Fruit fly (Drosophila melanogaster): Measurements from ENCODE around the gene CG33107.

- TF ChIP-seq CTCF (optimal IDR thresholded peaks at IDR 0.05) (no peak), CG8478 (optimal IDR thresholded peaks at IDR 0.05) (no peak)
Measured at dm6 chr3R:22588756-22589155, 4.2 kb upstream of the CG33107 start.
